Worm (Caenorhabditis elegans): ENCODE results near the gene bus-5.

The bus-5 gene

ce11 chrX:2074055-2074454 lies 38.8 kb downstream of the bus-5 start, which contains the start of gene txdc-12.2:
Gene txdc-12.2 (plus strand): TSS chrX:2074450.
- TF ChIP-seq snu-23 (GFP tag; optimal IDR thresholded peaks at IDR 0.05) (peak; percentile 45), dpl-1 (GFP tag; optimal IDR thresholded peaks at IDR 0.05) (no peak), nhr-71 (tag; optimal IDR thresholded peaks at IDR 0.05) (peak; percentile 18), elt-2 (tag; optimal IDR thresholded peaks at IDR 0.05) (no peak), fos-1 (tag; optimal IDR thresholded peaks at IDR 0.05) (no peak), nhr-85 (tag) (peak; percentile 73), nhr-19 (GFP tag; conservative IDR thresholded peaks at IDR 0.05) (no peak), jun-1 (tag; optimal IDR thresholded peaks at IDR 0.05) (no peak), elt-3 (tag; optimal IDR thresholded peaks at IDR 0.05) (peak in 1 of 6 experiments; percentile 23), C16A3.4 (tag; optimal IDR thresholded peaks at IDR 0.05) (no peak), blmp-1 (tag; optimal IDR thresholded peaks at IDR 0.05) (peak; percentile 87), lin-14 (GFP tag; optimal IDR thresholded peaks at IDR 0.05) (peak; percentile 69), nhr-20 (tag; optimal IDR thresholded peaks at IDR 0.05) (peak; percentile 26), ceh-88 (GFP tag; IDR thresholded peaks at IDR 0.05) (no peak), rnt-1 (tag; optimal IDR thresholded peaks at IDR 0.05) (peak; percentile 10), F16B12.6 (tag; optimal IDR thresholded peaks at IDR 0.05) (no peak), nhr-237 (tag; optimal IDR thresholded peaks at IDR 0.05) (no peak), mep-1 (tag; optimal IDR thresholded peaks at IDR 0.05) (peak; percentile 58), vab-15 (tag; optimal IDR thresholded peaks at IDR 0.05) (no peak)

DNA sequence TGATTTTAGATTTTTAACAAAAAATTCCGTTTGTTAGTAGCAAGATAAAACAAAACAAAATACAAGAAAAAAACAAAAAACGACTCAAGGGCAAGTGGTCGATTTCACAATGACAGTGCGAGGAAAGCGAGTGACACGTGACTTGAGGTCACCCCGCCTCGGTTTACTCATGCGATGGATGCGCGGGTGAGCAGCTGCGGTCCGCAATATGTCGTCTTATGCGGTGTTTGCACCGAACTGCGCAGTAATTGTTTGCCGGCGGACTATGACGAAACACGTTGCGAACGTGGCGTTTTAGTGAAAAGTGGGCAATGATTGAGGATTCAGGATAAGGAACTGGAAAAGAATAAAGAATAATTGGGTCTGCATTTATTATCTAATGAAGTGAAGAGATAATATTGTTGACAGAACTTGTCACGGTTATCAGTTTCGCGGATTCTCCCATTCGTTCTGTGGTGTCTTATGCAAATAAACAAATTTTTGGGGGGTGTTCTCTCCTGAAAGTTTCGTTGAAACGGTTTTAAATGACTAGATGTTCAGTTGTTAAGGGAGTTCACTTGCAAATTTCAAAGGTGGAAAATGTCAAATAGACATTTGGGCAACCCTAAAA lies 41.4 kb downstream of the bus-5 start:
- TF ChIP-seq egl-13 (tag; optimal IDR thresholded peaks at IDR 0.05), result peak; percentile 63
- peak; percentile 87 for TF ChIP-seq nhr-19 (GFP tag; conservative IDR thresholded peaks at IDR 0.05)
- peak; percentile 89 for TF ChIP-seq snu-23 (GFP tag; optimal IDR thresholded peaks at IDR 0.05)
- TF ChIP-seq mep-1 (tag; optimal IDR thresholded peaks at IDR 0.05), result peak; percentile 91
- no peak for TF ChIP-seq Y116A8C.19 (tag; optimal IDR thresholded peaks at IDR 0.05; ENCODE audit: borderline replicate concordance)
- no peak for TF ChIP-seq fkh-10 (GFP tag; optimal IDR thresholded peaks at IDR 0.05)
- peak; percentile 63 for TF ChIP-seq fkh-8 (tag; optimal IDR thresholded peaks at IDR 0.05)
- no peak for TF ChIP-seq unc-62 (GFP tag; optimal IDR thresholded peaks at IDR 0.05)
- TF ChIP-seq ceh-88 (GFP tag; IDR thresholded peaks at IDR 0.05), result peak; percentile 39; the same call in 1 of the 2 replicates
- peak; percentile 94 for TF ChIP-seq nhr-71 (tag; optimal IDR thresholded peaks at IDR 0.05)
- peak; percentile 71 for TF ChIP-seq snpc-4 (tag; optimal IDR thresholded peaks at IDR 0.05)
- peak; percentile 44 for TF ChIP-seq unc-130 (tag; optimal IDR thresholded peaks at IDR 0.05)
- peak; percentile 81 for TF ChIP-seq tbx-2 (tag; optimal IDR thresholded peaks at IDR 0.05)
- peak; percentile 58 to 70 for TF ChIP-seq efl-1 (optimal IDR thresholded peaks at IDR 0.05)
- TF ChIP-seq efl-1 (GFP tag; optimal IDR thresholded peaks at IDR 0.05 in 1 of 2), result peak; percentile 65 to 93
- 0 out of 2 replicates have a peak, but pooled peaks have one; percentile 34 for TF ChIP-seq mab-9 (GFP tag; IDR thresholded peaks at IDR 0.05)
- TF ChIP-seq ztf-11 (tag; optimal IDR thresholded peaks at IDR 0.05), result peak in 1 of 2 experiments; percentile 49
- peak; percentile 33 for TF ChIP-seq fos-1 (tag; optimal IDR thresholded peaks at IDR 0.05)
- no peak for TF ChIP-seq ztf-4 (tag; optimal IDR thresholded peaks at IDR 0.05)
- TF ChIP-seq vab-15 (tag; optimal IDR thresholded peaks at IDR 0.05), result peak; percentile 42
- TF ChIP-seq hpl-2 (GFP tag; optimal IDR thresholded peaks at IDR 0.05), result no peak
- TF ChIP-seq unc-86 (tag; optimal IDR thresholded peaks at IDR 0.05), result peak; percentile 74
- peak; percentile 22 for TF ChIP-seq lin-15B (tag; optimal IDR thresholded peaks at IDR 0.05)
- TF ChIP-seq elt-3 (tag; optimal IDR thresholded peaks at IDR 0.05), result peak in 1 of 6 experiments; percentile 50
- TF ChIP-seq dpl-1 (GFP tag; optimal IDR thresholded peaks at IDR 0.05), result peak; percentile 64 to 65 (median 64)
- peak; percentile 96 for TF ChIP-seq F16B12.6 (tag; optimal IDR thresholded peaks at IDR 0.05)
- TF ChIP-seq mdl-1 (tag; optimal IDR thresholded peaks at IDR 0.05), result peak; percentile 7 to 94
- peak; percentile 59 for TF ChIP-seq sup-37 (GFP tag; optimal IDR thresholded peaks at IDR 0.05)
- TF ChIP-seq C16A3.4 (tag; optimal IDR thresholded peaks at IDR 0.05), result peak; percentile 75
- peak; percentile 67 for TF ChIP-seq blmp-1 (tag; optimal IDR thresholded peaks at IDR 0.05)
- peak; percentile 77 for TF ChIP-seq grh-1 (GFP tag; IDR thresholded peaks at IDR 0.05)
- TF ChIP-seq lin-35 (GFP tag; optimal IDR thresholded peaks at IDR 0.05), result peak; percentile 67 to 80
- TF ChIP-seq ceh-82 (tag; optimal IDR thresholded peaks at IDR 0.05), result peak; percentile 52 to 87 (median 64)
- TF ChIP-seq aly-2 (tag; optimal IDR thresholded peaks at IDR 0.05), result no peak
- peak; percentile 38 for TF ChIP-seq C04F5.9 (tag; optimal IDR thresholded peaks at IDR 0.05)
- TF ChIP-seq jun-1 (tag; optimal IDR thresholded peaks at IDR 0.05), result peak; percentile 14
- TF ChIP-seq sox-4 (tag; optimal IDR thresholded peaks at IDR 0.05), result peak; percentile 2
- peak; percentile 82 for TF ChIP-seq lin-13 (GFP tag; optimal IDR thresholded peaks at IDR 0.05)
- TF ChIP-seq dsc-1 (tag; optimal IDR thresholded peaks at IDR 0.05), result peak; percentile 45
- no peak for TF ChIP-seq ces-1 (GFP tag; optimal IDR thresholded peaks at IDR 0.05)
- TF ChIP-seq pax-3 (tag; optimal IDR thresholded peaks at IDR 0.05), result peak; percentile 43
- TF ChIP-seq lin-14 (GFP tag; optimal IDR thresholded peaks at IDR 0.05), result peak; percentile 96

Data from whole organism, L1 larva.